Worm (Caenorhabditis elegans) whole organism, midembryonic: Measurements from ENCODE around the gene nfya-1.

Experiments used
- T22C8.4 ChIP-seq: fragments of 200-800 bp; sonication (Bioruptor generic); IDR thresholded peaks from 2 replicates; pipeline ENCODE4 v1.3.6; 2022; ENCODE audit warnings: missing genetic modification characterization, missing compliant biosample characterization
- klf-2 ChIP-seq: fragments of 200-800 bp; sonication (Bioruptor generic); conservative IDR thresholded peaks from 2 replicates; pipeline ENCODE4 v1.3.6; 2022; ENCODE audit warnings: missing genetic modification reagents, missing genetic modification characterization, missing compliant biosample characterization
- tab-1 ChIP-seq: fragments of 200-800 bp; sonication (Bioruptor generic); IDR thresholded peaks from 2 replicates; pipeline ENCODE4 v1.3.6; 2022; ENCODE audit warnings: missing genetic modification characterization, missing compliant biosample characterization

ce11 chrX:11913824-11914223 lies 32.8 kb downstream of the nfya-1 start, which contains the start of gene Y62H9A.12:
- TF ChIP-seq klf-2 (no peak), tab-1 (GFP tag; lab: Robert Waterston, UW) (no peak), T22C8.4 (GFP tag; lab: Robert Waterston, UW) (no peak)
